Worm (Caenorhabditis elegans): ENCODE measurements around the gene mex-1.

ce11 chrII:11925203-11925602 is 43.2 kb upstream of the mex-1 start:
- TF ChIP-seq med-1 (GFP tag; optimal IDR thresholded peaks at IDR 0.05; ENCODE audit: insufficient read depth) (no peak), ref-1 (GFP tag; conservative IDR thresholded peaks at IDR 0.05) (no peak), klf-2 (GFP tag; conservative IDR thresholded peaks at IDR 0.05) (no peak), T22C8.4 (GFP tag; IDR thresholded peaks at IDR 0.05) (no peak), flt-1 (GFP tag; IDR thresholded peaks at IDR 0.05) (no peak), ztf-23 (GFP tag; IDR thresholded peaks at IDR 0.05) (no peak)
